Fruit fly (Drosophila melanogaster): ENCODE results near the gene CG15484.

CG15484 gene

dm6 chr2L:12707540-12707939 is at the start of gene CG15484, which contains the start of gene CG6180:
CG15484 (minus strand) TSS chr2L:12707711.
CG6180 (plus strand) TSS chr2L:12707661.
- TF ChIP-seq h (optimal IDR thresholded peaks at IDR 0.05) (no peak), Sin3A (optimal IDR thresholded peaks at IDR 0.05) (no peak), insv (optimal IDR thresholded peaks at IDR 0.05) (no peak), psq (optimal IDR thresholded peaks at IDR 0.05) (no peak), Myc (optimal IDR thresholded peaks at IDR 0.05) (no peak), ttk (optimal IDR thresholded peaks at IDR 0.05) (no peak)

- TF ChIP-seq Myc (optimal IDR thresholded peaks at IDR 0.05) (no peak), insv (optimal IDR thresholded peaks at IDR 0.05) (no peak), ttk (optimal IDR thresholded peaks at IDR 0.05) (no peak), h (optimal IDR thresholded peaks at IDR 0.05) (no peak), psq (optimal IDR thresholded peaks at IDR 0.05) (no peak), Sin3A (optimal IDR thresholded peaks at IDR 0.05) (no peak)
Measured at dm6 chr2L:12756417-12756816, 48.9 kb upstream of the CG15484 start.

DNA sequence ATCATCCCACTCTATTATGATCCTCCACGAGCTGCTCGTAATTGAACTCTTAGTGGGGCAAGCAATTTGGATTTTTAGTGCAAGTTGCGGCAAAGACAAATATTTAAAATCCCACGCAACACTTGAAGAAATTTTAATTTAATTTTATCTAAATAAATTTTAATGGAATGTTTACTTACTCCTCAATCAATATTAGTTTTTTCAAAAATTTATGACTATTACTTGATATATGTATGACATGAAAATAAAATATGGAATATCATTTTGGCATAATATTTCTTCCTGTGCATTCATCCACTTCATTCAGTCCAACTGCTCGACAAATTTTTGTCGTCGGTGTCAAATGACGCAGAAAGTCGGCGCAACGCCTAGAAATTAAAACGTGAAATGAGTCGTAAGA is 42.5 kb upstream of the CG15484 start:
- TF ChIP-seq psq (optimal IDR thresholded peaks at IDR 0.05) (no peak), ttk (optimal IDR thresholded peaks at IDR 0.05) (no peak), h (optimal IDR thresholded peaks at IDR 0.05) (no peak), Sin3A (optimal IDR thresholded peaks at IDR 0.05) (no peak), Myc (optimal IDR thresholded peaks at IDR 0.05) (no peak), insv (optimal IDR thresholded peaks at IDR 0.05) (no peak)

dm6 chr2L:12721794-12722315 is 14.3 kb upstream of the CG15484 start, which contains the start of gene Pih1D1:
Pih1D1 (minus strand) TSS chr2L:12721843.
- TF ChIP-seq Myc (optimal IDR thresholded peaks at IDR 0.05) (no peak), psq (optimal IDR thresholded peaks at IDR 0.05) (no peak)

DNA sequence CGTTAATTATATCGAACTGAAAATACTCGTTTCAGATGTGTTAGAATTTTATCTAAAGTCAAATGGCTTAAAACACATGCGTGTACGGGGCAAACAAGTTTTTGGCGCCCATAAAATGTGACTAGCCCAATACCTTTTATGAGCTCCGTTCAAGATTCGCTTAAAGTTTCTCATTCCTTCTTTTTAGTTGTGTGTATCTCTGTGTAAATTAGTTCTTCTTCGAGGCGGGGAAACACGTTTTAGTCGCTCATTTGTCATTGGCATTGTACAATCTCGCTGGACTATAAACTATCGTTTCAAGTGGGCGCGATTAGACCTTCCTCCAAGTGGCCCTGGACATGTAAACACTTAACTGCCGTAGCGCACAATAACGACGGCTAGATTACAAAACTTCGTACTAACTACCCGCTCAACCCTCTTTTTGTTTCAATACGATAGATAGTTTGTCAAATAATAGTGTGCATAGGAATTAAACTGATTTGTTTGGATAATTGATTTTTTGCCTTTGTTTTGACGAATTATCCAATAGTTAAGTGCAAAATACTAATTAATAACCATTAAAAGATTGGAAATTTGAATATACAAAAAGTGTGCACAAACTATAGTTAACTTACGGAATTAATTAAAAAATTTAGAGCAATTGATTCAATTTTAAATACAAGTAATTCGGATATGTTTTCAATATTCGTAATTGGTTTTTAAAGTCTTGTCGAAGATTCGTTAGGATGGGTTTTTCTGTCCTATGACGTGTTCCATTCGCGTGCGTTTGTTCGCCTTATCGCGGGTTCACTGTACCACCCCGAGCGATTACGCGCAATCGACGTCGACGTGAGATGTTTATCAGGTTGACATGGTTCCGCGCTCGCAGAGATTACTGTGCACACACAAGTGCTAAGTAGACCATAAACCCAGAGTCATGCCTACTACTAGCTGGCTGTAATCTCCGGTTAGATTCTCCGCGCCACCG is 13.2 kb upstream of the CG15484 start:
- TF ChIP-seq Myc (optimal IDR thresholded peaks at IDR 0.05): no peak
- peak; percentile 95 for TF ChIP-seq ttk (optimal IDR thresholded peaks at IDR 0.05)

- no peak for TF ChIP-seq Myc (optimal IDR thresholded peaks at IDR 0.05)
- no peak for TF ChIP-seq h (optimal IDR thresholded peaks at IDR 0.05)
- no peak for TF ChIP-seq insv (optimal IDR thresholded peaks at IDR 0.05)
- TF ChIP-seq Sin3A (optimal IDR thresholded peaks at IDR 0.05): no peak
- no peak for TF ChIP-seq ttk (optimal IDR thresholded peaks at IDR 0.05)
- TF ChIP-seq psq (optimal IDR thresholded peaks at IDR 0.05): no peak
Measured at dm6 chr2L:12719712-12720429, 12.4 kb upstream of the CG15484 start.

dm6 chr2L:12718437-12719376 is 11.2 kb upstream of the CG15484 start, which contains the start of gene MRP:
MRP (plus strand) TSS chr2L:12719045.
- TF ChIP-seq h (optimal IDR thresholded peaks at IDR 0.05) (no peak), ttk (optimal IDR thresholded peaks at IDR 0.05) (no peak), psq (optimal IDR thresholded peaks at IDR 0.05) (no peak), Myc (optimal IDR thresholded peaks at IDR 0.05) (no peak), insv (optimal IDR thresholded peaks at IDR 0.05) (no peak), Sin3A (optimal IDR thresholded peaks at IDR 0.05) (no peak)

DNA sequence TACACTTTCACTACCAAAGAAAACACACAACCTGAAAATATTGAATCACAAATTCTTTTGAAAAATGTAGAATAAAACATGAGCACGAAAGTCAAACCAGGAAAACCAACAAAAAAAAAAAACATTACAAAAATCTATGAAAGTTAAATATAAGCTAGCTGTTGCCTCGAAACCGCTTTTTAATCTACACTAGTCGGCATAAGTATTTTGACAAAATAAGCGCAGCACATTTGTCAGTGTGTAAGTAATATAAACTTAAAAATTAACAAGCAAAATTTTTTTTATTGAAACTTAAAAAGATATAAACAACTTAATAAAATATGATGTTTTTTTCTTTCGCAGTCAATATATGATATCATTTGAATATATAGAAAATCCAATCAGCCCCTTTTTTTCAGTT is 5.3 kb upstream of the CG15484 start, which contains the start of gene CG5787:
Gene CG5787, minus strand, starts transcription at position 101 of the 400 bp plus-strand sequence.
- TF ChIP-seq psq (optimal IDR thresholded peaks at IDR 0.05) (no peak), Myc (optimal IDR thresholded peaks at IDR 0.05) (no peak), Sin3A (optimal IDR thresholded peaks at IDR 0.05) (no peak), ttk (optimal IDR thresholded peaks at IDR 0.05) (no peak), h (optimal IDR thresholded peaks at IDR 0.05) (no peak), insv (optimal IDR thresholded peaks at IDR 0.05) (no peak)

DNA sequence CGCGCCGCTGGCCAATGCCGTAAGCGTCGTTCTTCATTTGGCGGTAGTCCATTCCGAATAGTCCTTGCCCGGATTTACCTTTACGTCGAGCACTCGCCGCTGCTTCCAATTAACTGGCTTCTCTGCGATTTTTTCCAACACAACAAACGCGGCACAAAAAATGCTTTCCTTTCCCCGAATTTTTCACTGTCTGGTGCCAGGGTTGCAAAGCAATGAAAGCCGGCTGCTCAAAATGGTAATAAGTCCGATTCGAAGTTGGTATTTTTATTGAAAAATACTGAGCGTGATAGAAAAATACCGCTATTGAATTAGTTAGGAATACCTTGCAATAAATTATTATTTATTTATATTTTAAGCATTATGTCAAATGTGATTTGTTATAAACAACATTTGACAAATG is 4.7 kb upstream of the CG15484 start:
- no peak for TF ChIP-seq ttk (optimal IDR thresholded peaks at IDR 0.05)
- TF ChIP-seq Sin3A (optimal IDR thresholded peaks at IDR 0.05): no peak
- no peak for TF ChIP-seq h (optimal IDR thresholded peaks at IDR 0.05)
- TF ChIP-seq Myc (optimal IDR thresholded peaks at IDR 0.05): no peak
- TF ChIP-seq psq (optimal IDR thresholded peaks at IDR 0.05): no peak
- no peak for TF ChIP-seq insv (optimal IDR thresholded peaks at IDR 0.05)

- no peak for TF ChIP-seq psq (optimal IDR thresholded peaks at IDR 0.05)
- no peak for TF ChIP-seq h (optimal IDR thresholded peaks at IDR 0.05)
- no peak for TF ChIP-seq Myc (optimal IDR thresholded peaks at IDR 0.05)
- no peak for TF ChIP-seq Sin3A (optimal IDR thresholded peaks at IDR 0.05)
- no peak for TF ChIP-seq ttk (optimal IDR thresholded peaks at IDR 0.05)
- TF ChIP-seq insv (optimal IDR thresholded peaks at IDR 0.05): no peak
Measured at dm6 chr2L:12708576-12708975, 1.1 kb upstream of the CG15484 start.

DNA sequence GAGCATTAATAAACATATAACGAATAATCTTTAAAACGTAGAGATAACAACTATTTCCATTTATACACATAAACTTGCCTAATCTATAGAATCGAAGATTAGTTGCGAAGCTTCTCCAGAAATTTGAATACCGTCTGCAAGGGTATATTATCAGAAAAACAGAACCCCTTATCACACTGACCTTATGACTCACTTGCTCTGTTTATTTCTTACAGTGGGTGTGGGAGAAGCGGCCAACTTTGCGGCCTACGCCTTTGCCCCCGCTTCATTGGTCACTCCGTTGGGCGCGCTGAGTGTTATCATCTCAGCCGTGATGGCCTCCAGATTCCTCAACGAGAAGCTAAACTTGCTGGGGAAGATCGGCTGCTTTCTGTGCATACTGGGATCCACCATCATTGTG is 2.1 kb downstream of the CG15484 start:
- TF ChIP-seq h (optimal IDR thresholded peaks at IDR 0.05): no peak
- TF ChIP-seq Myc (optimal IDR thresholded peaks at IDR 0.05): no peak
- TF ChIP-seq psq (optimal IDR thresholded peaks at IDR 0.05): no peak
- TF ChIP-seq ttk (optimal IDR thresholded peaks at IDR 0.05): no peak
- no peak for TF ChIP-seq Sin3A (optimal IDR thresholded peaks at IDR 0.05)
- no peak for TF ChIP-seq insv (optimal IDR thresholded peaks at IDR 0.05)

All from Kc167 (cell line).